Worm (Caenorhabditis elegans) whole organism, L2 larva: ENCODE data around the gene moc-5.
A peak's percentile ranks its signal among the peaks of the same experiment; 100 is the strongest.

Experiments used
- C34F6.9 ChIP-seq: fragments of 150-350 bp; optimal IDR thresholded peaks from 2 replicates; lab custom pipeline; 2014; ENCODE audit warnings: missing biosample characterization, missing genetic modification characterization
- F13H6.1 ChIP-seq: sonication (generic microtip); optimal IDR thresholded peaks from 2 replicates; lab custom pipeline; 2016; ENCODE audit warnings: missing genetic modification characterization, missing compliant biosample characterization
- R02D3.7 ChIP-seq: fragments of 150-350 bp; optimal IDR thresholded peaks from 2 replicates; lab custom pipeline; 2014; ENCODE audit warnings: missing biosample characterization, missing genetic modification characterization
- aly-2 ChIP-seq: fragments of 150-350 bp; optimal IDR thresholded peaks from 2 replicates; lab custom pipeline; 2014; ENCODE audit warnings: missing biosample characterization, missing genetic modification characterization
- ama-1 ChIP-seq: fragments of 150-350 bp; optimal IDR thresholded peaks from 2 replicates; lab custom pipeline; 2018; ENCODE audit warnings: inconsistent platforms
- blmp-1 ChIP-seq: sonication (generic microtip); optimal IDR thresholded peaks from 2 replicates; lab custom pipeline; 2017; ENCODE audit warnings: missing genetic modification characterization, mild to moderate bottlenecking, missing compliant biosample characterization, antibody characterized with exemption, moderate library complexity; ENCODE audit not compliant: insufficient read depth
- ceh-16 ChIP-seq: fragments of 150-350 bp; optimal IDR thresholded peaks from 2 replicates; lab custom pipeline; 2014; ENCODE audit warnings: missing biosample characterization, missing genetic modification characterization
- ceh-82 ChIP-seq: fragments of 150-350 bp; optimal IDR thresholded peaks from 2 replicates; lab custom pipeline; 2014; ENCODE audit warnings: missing biosample characterization, missing genetic modification characterization
- crh-2 ChIP-seq: sonication (generic microtip); optimal IDR thresholded peaks from 2 replicates; lab custom pipeline; 2017; ENCODE audit warnings: missing biosample characterization, missing genetic modification characterization
- dmd-4 ChIP-seq: sonication (generic microtip); optimal IDR thresholded peaks from 2 replicates; lab custom pipeline; 2017; ENCODE audit warnings: missing biosample characterization, missing genetic modification characterization
- egl-27 ChIP-seq: sonication (generic microtip); optimal IDR thresholded peaks from 3 replicates; lab custom pipeline; 2017; ENCODE audit warnings: missing biosample characterization, missing genetic modification reagents, missing genetic modification characterization
- elt-1 ChIP-seq: fragments of 150-350 bp; optimal IDR thresholded peaks from 2 replicates; lab custom pipeline; 2014; ENCODE audit warnings: missing biosample characterization, missing genetic modification characterization
- elt-3 ChIP-seq: sonication (generic microtip); optimal IDR thresholded peaks from 2 replicates; lab custom pipeline; 2017; ENCODE audit warnings: missing biosample characterization, missing genetic modification characterization
- fos-1 ChIP-seq: fragments of 150-350 bp; optimal IDR thresholded peaks from 2 replicates; lab custom pipeline; 2014; ENCODE audit warnings: missing biosample characterization, missing genetic modification characterization
- gmeb-1 ChIP-seq: fragments of 150-350 bp; optimal IDR thresholded peaks from 2 replicates; lab custom pipeline; 2014; ENCODE audit warnings: missing biosample characterization, missing genetic modification characterization
- lin-11 ChIP-seq: fragments of 150-350 bp; sonication (generic microtip); optimal IDR thresholded peaks from 2 replicates; lab custom pipeline; 2014; ENCODE audit warnings: missing biosample characterization, missing genetic modification characterization, inconsistent platforms, mixed read lengths
- lin-13 ChIP-seq: fragments of 150-350 bp; optimal IDR thresholded peaks from 2 replicates; lab custom pipeline; 2014; ENCODE audit warnings: missing biosample characterization, missing genetic modification reagents, missing genetic modification characterization
- lin-39 ChIP-seq: fragments of 150-350 bp; optimal IDR thresholded peaks from 2 replicates; lab custom pipeline; 2014; ENCODE audit warnings: missing biosample characterization, missing genetic modification reagents, missing genetic modification characterization
- lsy-2 ChIP-seq, 2 experiments: fragments of 150-350 bp in 1 of 2; sonication (generic microtip) in 1 of 2; optimal IDR thresholded peaks; 2 replicates each; lab custom pipeline; 2014 to 2017; ENCODE audit warnings: missing biosample characterization in 2 of 2, missing genetic modification characterization in 2 of 2
- mab-5 ChIP-seq: fragments of 150-350 bp; optimal IDR thresholded peaks from 2 replicates; lab custom pipeline; 2014; ENCODE audit warnings: missing biosample characterization, missing genetic modification characterization
- mbf-1 ChIP-seq: sonication (generic microtip); optimal IDR thresholded peaks from 2 replicates; lab custom pipeline; 2017; ENCODE audit warnings: missing biosample characterization, missing genetic modification characterization
- mdl-1 ChIP-seq, 2 experiments: fragments of 150-350 bp in 1 of 2; sonication (generic microtip) in 1 of 2; optimal IDR thresholded peaks; 2 replicates each; lab custom pipeline; 2017; ENCODE audit warnings: missing biosample characterization in 2 of 2, missing genetic modification characterization in 2 of 2
- nhr-10 ChIP-seq: sonication (generic microtip); optimal IDR thresholded peaks from 2 replicates; lab custom pipeline; 2017; ENCODE audit warnings: missing biosample characterization, missing genetic modification characterization
- nhr-11 ChIP-seq: fragments of 150-350 bp; optimal IDR thresholded peaks from 2 replicates; lab custom pipeline; 2014; ENCODE audit warnings: missing biosample characterization, missing genetic modification characterization
- nhr-21 ChIP-seq: fragments of 150-350 bp; optimal IDR thresholded peaks from 2 replicates; lab custom pipeline; 2014; ENCODE audit warnings: missing biosample characterization, missing genetic modification characterization
- nhr-23 ChIP-seq: fragments of 150-350 bp; optimal IDR thresholded peaks from 2 replicates; lab custom pipeline; 2014; ENCODE audit warnings: missing biosample characterization, missing genetic modification reagents, missing genetic modification characterization
- nhr-25 ChIP-seq: fragments of 150-350 bp; sonication (generic microtip); optimal IDR thresholded peaks from 3 replicates; lab custom pipeline; 2014; ENCODE audit warnings: missing biosample characterization, missing genetic modification characterization
- nhr-6 ChIP-seq: fragments of 150-350 bp; optimal IDR thresholded peaks from 2 replicates; lab custom pipeline; 2014; ENCODE audit warnings: missing biosample characterization, missing genetic modification characterization
- nhr-77 ChIP-seq: fragments of 150-350 bp; optimal IDR thresholded peaks from 2 replicates; lab custom pipeline; 2014; ENCODE audit warnings: missing biosample characterization, missing genetic modification characterization
- sem-4 ChIP-seq: fragments of 150-350 bp; optimal IDR thresholded peaks from 2 replicates; lab custom pipeline; 2014; ENCODE audit warnings: missing biosample characterization, missing genetic modification reagents, missing genetic modification characterization
- skn-1 ChIP-seq: sonication (generic microtip); optimal IDR thresholded peaks from 2 replicates; lab custom pipeline; 2017; ENCODE audit warnings: missing biosample characterization, missing genetic modification characterization
- sma-3 ChIP-seq: sonication (generic microtip); optimal IDR thresholded peaks from 2 replicates; lab custom pipeline; 2016; ENCODE audit warnings: missing genetic modification reagents, missing genetic modification characterization, missing compliant biosample characterization
- snpc-4 ChIP-seq: fragments of 150-350 bp; optimal IDR thresholded peaks from 2 replicates; lab custom pipeline; 2014; ENCODE audit warnings: missing biosample characterization, missing genetic modification characterization
- unc-39 ChIP-seq: fragments of 150-350 bp; optimal IDR thresholded peaks from 2 replicates; lab custom pipeline; 2014; ENCODE audit warnings: missing biosample characterization, missing genetic modification characterization
- unc-55 ChIP-seq: fragments of 150-350 bp; sonication (generic microtip); optimal IDR thresholded peaks from 3 replicates; lab custom pipeline; 2014; ENCODE audit warnings: missing biosample characterization, missing genetic modification reagents, missing genetic modification characterization
- zag-1 ChIP-seq: fragments of 150-350 bp; optimal IDR thresholded peaks from 2 replicates; lab custom pipeline; 2014; ENCODE audit warnings: missing biosample characterization, missing genetic modification characterization
- ztf-1 ChIP-seq: fragments of 200-800 bp; sonication (Bioruptor generic); conservative IDR thresholded peaks from 2 replicates; pipeline ENCODE4 v1.3.6; 2022; ENCODE audit warnings: missing genetic modification characterization, missing compliant biosample characterization
- ztf-11 ChIP-seq: sonication (generic microtip); optimal IDR thresholded peaks from 2 replicates; lab custom pipeline; 2017; ENCODE audit warnings: missing biosample characterization, missing genetic modification characterization

The moc-5 gene

DNA sequence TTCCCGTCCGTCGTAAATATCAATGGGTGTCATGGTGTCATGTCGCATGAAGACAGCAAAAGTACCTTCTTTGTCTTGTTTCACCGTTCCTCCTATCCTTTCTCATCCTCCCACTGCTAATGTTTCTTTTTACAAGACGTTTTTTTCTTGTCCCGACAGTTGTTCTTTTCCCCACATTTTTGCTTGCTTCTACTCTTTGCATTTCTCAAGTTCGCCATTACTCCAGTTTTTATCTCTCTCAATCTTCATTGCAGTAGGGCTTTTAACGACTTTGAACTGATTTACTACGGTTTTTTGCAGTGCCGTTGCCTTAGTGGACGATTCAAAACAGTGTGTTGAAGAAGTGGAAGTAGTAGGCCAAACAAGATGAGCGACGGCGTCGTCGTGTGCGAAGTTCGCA lies 36.4 kb downstream of the moc-5 start, which contains the start of gene C07B5.4:
Gene C07B5.4 (plus strand): TSS at position 301 of the 400 bp plus-strand sequence.
- TF ChIP-seq nhr-23 (tag; lab: Kevin White, UChicago), result no peak
- no peak for TF ChIP-seq ztf-1 (GFP tag; lab: Robert Waterston, UW)
- TF ChIP-seq dmd-4 (tag; lab: Kevin White, UChicago), result no peak
- TF ChIP-seq F13H6.1 (tag; lab: Kevin White, UChicago), result no peak
- no peak for TF ChIP-seq nhr-11 (tag; lab: Kevin White, UChicago)
- TF ChIP-seq skn-1 (tag; lab: Kevin White, UChicago), result no peak
- TF ChIP-seq nhr-21 (tag; lab: Kevin White, UChicago), result no peak
- no peak for TF ChIP-seq fos-1 (tag; lab: Kevin White, UChicago)
- no peak for TF ChIP-seq lsy-2 (tag; optimal IDR thresholded peaks at IDR 0.05; lab: Kevin White, UChicago)
- TF ChIP-seq ceh-82 (tag; lab: Kevin White, UChicago), result no peak
- no peak for TF ChIP-seq nhr-77 (tag; lab: Kevin White, UChicago)
- no peak for TF ChIP-seq nhr-10

DNA sequence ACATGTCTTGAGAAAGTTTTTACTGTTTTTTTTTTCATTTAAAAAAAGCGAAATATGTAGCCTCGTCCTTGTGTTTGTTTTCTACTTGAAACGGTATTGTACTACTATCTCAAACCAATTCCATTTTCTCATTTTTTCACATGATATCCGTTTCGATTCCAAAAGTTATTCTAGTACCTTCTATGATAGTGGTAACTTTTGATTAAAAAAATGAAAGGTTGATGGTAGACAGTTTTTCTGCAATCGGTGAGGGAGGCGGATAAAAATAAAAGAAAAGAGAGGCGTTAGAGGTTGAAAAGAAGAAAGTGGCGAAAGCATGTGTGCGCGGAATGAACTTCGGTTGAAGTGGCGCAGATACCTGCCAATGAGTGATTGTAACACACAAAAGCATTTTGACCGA lies 37.9 kb downstream of the moc-5 start:
- peak; percentile 15 for TF ChIP-seq sma-3 (GFP tag; lab: Kevin White, UChicago)
- peak; percentile 68 for TF ChIP-seq nhr-25 (tag; lab: Kevin White, UChicago)
- TF ChIP-seq C34F6.9 (tag; lab: Kevin White, UChicago), result no peak
- peak; percentile 55 for TF ChIP-seq blmp-1 (tag; lab: Kevin White, UChicago)
- TF ChIP-seq crh-2 (tag; lab: Kevin White, UChicago), result peak; percentile 25

DNA sequence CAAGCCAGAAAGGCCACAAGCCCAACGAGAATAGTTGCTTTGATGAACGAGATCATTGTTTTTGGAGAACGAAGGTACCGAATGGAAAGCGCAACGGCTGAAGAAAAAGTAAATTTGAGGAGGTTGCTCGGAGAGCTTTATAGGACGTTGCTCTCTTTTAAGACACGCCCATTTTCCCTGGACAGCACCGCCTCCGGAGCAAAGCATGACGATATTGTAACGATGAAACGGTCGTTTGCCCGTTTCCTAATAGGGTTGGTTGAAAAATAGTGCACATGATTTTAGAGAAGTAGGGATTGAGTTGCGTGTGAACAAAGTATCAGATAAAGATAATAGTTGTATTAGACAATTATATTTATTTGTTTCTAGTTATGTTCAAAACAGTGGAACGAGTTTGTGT lies 42.7 kb downstream of the moc-5 start, which contains the start of gene C07B5.3:
Gene C07B5.3 (minus strand): TSS at position 101 of the 400 bp plus-strand sequence.
- no peak for TF ChIP-seq lin-11 (tag; lab: Kevin White, UChicago)
- TF ChIP-seq lin-13 (GFP tag; lab: Kevin White, UChicago), result no peak
- TF ChIP-seq elt-3 (tag; lab: Kevin White, UChicago), result no peak
- no peak for TF ChIP-seq unc-55
- no peak for TF ChIP-seq nhr-6
- TF ChIP-seq mdl-1 (tag; optimal IDR thresholded peaks at IDR 0.05; lab: Kevin White, UChicago), result no peak
- no peak for TF ChIP-seq mbf-1 (tag; lab: Kevin White, UChicago)
- TF ChIP-seq F13H6.1 (tag; lab: Kevin White, UChicago), result no peak
- no peak for TF ChIP-seq R02D3.7 (tag; lab: Kevin White, UChicago)
- no peak for TF ChIP-seq skn-1 (tag; lab: Kevin White, UChicago)
- TF ChIP-seq egl-27 (tag; lab: Kevin White, UChicago), result no peak
- no peak for TF ChIP-seq ztf-11 (tag; lab: Kevin White, UChicago)
- no peak for TF ChIP-seq zag-1 (tag; lab: Kevin White, UChicago)
- no peak for TF ChIP-seq ceh-16
- no peak for TF ChIP-seq elt-1
- TF ChIP-seq ama-1, result no peak
- TF ChIP-seq crh-2 (tag; lab: Kevin White, UChicago), result no peak
- TF ChIP-seq snpc-4 (tag; lab: Kevin White, UChicago), result no peak
- no peak for TF ChIP-seq sem-4 (tag; lab: Kevin White, UChicago)
- TF ChIP-seq, all 48 proteins: peak for 0

DNA sequence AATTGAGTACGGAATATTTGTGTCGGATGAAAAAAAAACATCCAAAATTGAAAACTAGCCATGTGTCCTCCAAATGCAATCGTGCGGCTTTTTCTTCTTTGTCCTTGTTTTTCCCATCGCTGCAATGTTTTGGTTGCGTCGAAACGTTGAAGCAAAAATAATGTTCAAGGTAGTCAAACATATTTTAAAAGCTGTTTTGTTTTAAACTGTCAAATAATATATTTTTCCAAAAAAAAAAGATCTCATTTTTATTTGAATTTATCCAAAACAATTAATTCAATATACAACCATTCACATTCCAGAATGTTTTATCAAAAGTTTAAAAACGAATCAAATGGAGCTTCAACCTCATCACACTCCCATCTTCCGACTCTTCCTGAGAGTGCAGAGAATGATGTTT lies 47.1 kb downstream of the moc-5 start, which contains the start of gene C07B5.6:
Gene C07B5.6 (plus strand): TSS at position 301 of the 400 bp plus-strand sequence.
- TF ChIP-seq gmeb-1 (tag; lab: Kevin White, UChicago), result no peak
- no peak for TF ChIP-seq egl-27 (tag; lab: Kevin White, UChicago)
- TF ChIP-seq lin-39 (tag; lab: Kevin White, UChicago), result no peak
- no peak for TF ChIP-seq aly-2
- TF ChIP-seq mab-5 (tag; lab: Kevin White, UChicago), result no peak
- TF ChIP-seq nhr-25 (tag; lab: Kevin White, UChicago), result no peak
- no peak for TF ChIP-seq lin-13 (GFP tag; lab: Kevin White, UChicago)
- TF ChIP-seq crh-2 (tag; lab: Kevin White, UChicago), result no peak
- TF ChIP-seq unc-39 (tag; lab: Kevin White, UChicago), result no peak
- no peak for TF ChIP-seq nhr-11 (tag; lab: Kevin White, UChicago)
- no peak for TF ChIP-seq sem-4 (tag; lab: Kevin White, UChicago)
- no peak for TF ChIP-seq mdl-1 (tag; optimal IDR thresholded peaks at IDR 0.05; lab: Kevin White, UChicago)
- TF ChIP-seq zag-1 (tag; lab: Kevin White, UChicago), result no peak
- TF ChIP-seq, all 48 proteins: peak for 0
